Worm (Caenorhabditis elegans): ENCODE results near the gene cyp-29A2.
A peak's percentile ranks its signal among the peaks of the same experiment; 100 is the strongest.

Gene cyp-29A2

DNA sequence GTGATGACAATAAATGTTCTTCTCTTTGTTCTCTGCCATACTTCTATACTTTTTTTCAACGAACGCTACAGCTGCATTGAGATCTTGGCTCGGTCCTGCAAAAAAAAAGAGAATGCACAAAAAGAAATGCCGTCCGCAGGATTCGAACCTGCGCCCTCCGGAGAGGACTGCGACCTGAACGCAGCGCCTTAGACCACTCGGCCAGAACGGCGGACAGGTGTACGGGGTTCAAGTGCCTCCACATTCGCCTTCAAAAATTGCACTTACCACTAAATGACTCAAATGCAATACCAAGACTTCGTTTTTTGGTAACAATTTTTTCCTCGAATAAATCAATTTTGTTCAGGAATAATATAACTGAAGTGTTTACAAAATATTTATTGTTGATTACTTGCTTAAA is 42.7 kb upstream of the cyp-29A2 start (continued):
- TF ChIP-seq mep-1 (tag; optimal IDR thresholded peaks at IDR 0.05) (peak; percentile 39), T20F7.1 (GFP tag; optimal IDR thresholded peaks at IDR 0.05) (no peak), tra-1 (GFP tag; IDR thresholded peaks at IDR 0.05) (0 out of 2 replicates have a peak, but pooled peaks have one; percentile 39), saeg-2 (GFP tag; IDR thresholded peaks at IDR 0.05) (no peak), mes-2 (tag; optimal IDR thresholded peaks at IDR 0.05; ENCODE audit: poor library complexity, severe bottlenecking) (peak; percentile 59), madf-5 (GFP tag; IDR thresholded peaks at IDR 0.05) (no peak), F10B5.3 (tag; optimal IDR thresholded peaks at IDR 0.05) (no peak), ceh-32 (tag; optimal IDR thresholded peaks at IDR 0.05; ENCODE audit: poor library complexity) (no peak), dmd-6 (GFP tag; IDR thresholded peaks at IDR 0.05) (peak; percentile 40), F37D6.2 (tag; optimal IDR thresholded peaks at IDR 0.05) (no peak), nhr-25 (tag; optimal IDR thresholded peaks at IDR 0.05; ENCODE audit: borderline replicate concordance, insufficient read depth) (no peak), rbr-2 (tag; optimal IDR thresholded peaks at IDR 0.05) (no peak), php-3 (GFP tag; IDR thresholded peaks at IDR 0.05) (no peak), nhr-48 (tag; optimal IDR thresholded peaks at IDR 0.05) (no peak), zfp-2 (tag; optimal IDR thresholded peaks at IDR 0.05) (no peak), lir-3 (tag; optimal IDR thresholded peaks at IDR 0.05) (no peak), T26A8.4 (GFP tag; IDR thresholded peaks at IDR 0.05) (0 out of 2 replicates have a peak, but pooled peaks have one; percentile 26), duxl-1 (tag; optimal IDR thresholded peaks at IDR 0.05; ENCODE audit: poor library complexity) (peak; percentile 44), ceh-28 (tag; optimal IDR thresholded peaks at IDR 0.05) (no peak), egl-43 (GFP tag; IDR thresholded peaks at IDR 0.05) (peak; percentile 73; the same call in 1 of the 2 replicates), zip-11 (GFP tag; IDR thresholded peaks at IDR 0.05) (no peak), hmg-1.1 (GFP tag; IDR thresholded peaks at IDR 0.05) (peak; percentile 62), attf-4 (tag; optimal IDR thresholded peaks at IDR 0.05) (no peak), zfp-3 (GFP tag; conservative IDR thresholded peaks at IDR 0.05) (no peak), nhr-28 (tag; optimal IDR thresholded peaks at IDR 0.05) (no peak), snpc-1.2 (GFP tag; IDR thresholded peaks at IDR 0.05) (no peak), cey-2 (tag; optimal IDR thresholded peaks at IDR 0.05; ENCODE audit: borderline replicate concordance, insufficient read depth) (no peak), snpc-4 (tag; optimal IDR thresholded peaks at IDR 0.05) (peak; percentile 84), dve-1 (tag; optimal IDR thresholded peaks at IDR 0.05; ENCODE audit: insufficient read depth) (no peak), dmd-8 (GFP tag; IDR thresholded peaks at IDR 0.05) (0 out of 2 replicates have a peak, but pooled peaks have one; percentile 9), Y105C5A.15 (GFP tag; IDR thresholded peaks at IDR 0.05) (0 out of 2 replicates have a peak, but pooled peaks have one; percentile 28), unc-62 (GFP tag; optimal IDR thresholded peaks at IDR 0.05 in 1 of 2) (peak in 1 of 2 experiments; percentile 95), unc-62 (tag; optimal IDR thresholded peaks at IDR 0.05) (no peak), nhr-41 (GFP tag; IDR thresholded peaks at IDR 0.05) (no peak), nhr-10 (tag; optimal IDR thresholded peaks at IDR 0.05) (no peak), mdl-1 (tag; optimal IDR thresholded peaks at IDR 0.05) (no peak), nhr-42 (GFP tag; IDR thresholded peaks at IDR 0.05) (no peak), ztf-11 (tag; optimal IDR thresholded peaks at IDR 0.05) (no peak), daf-8 (GFP tag; IDR thresholded peaks at IDR 0.05) (no peak), unc-39 (tag; optimal IDR thresholded peaks at IDR 0.05) (no peak), tag-97 (GFP tag; IDR thresholded peaks at IDR 0.05) (no peak), F44E2.7 (GFP tag; IDR thresholded peaks at IDR 0.05) (no peak), hif-1 (tag; optimal IDR thresholded peaks at IDR 0.05) (peak in 1 of 2 experiments; percentile 11), lin-38 (GFP tag; IDR thresholded peaks at IDR 0.05) (no peak; the same call in 1 of the 2 replicates), nhr-6 (tag; optimal IDR thresholded peaks at IDR 0.05) (no peak), lin-29 (GFP tag; IDR thresholded peaks at IDR 0.05) (no peak), mxl-2 (GFP tag; conservative IDR thresholded peaks at IDR 0.05) (no peak), arid-1 (GFP tag; conservative IDR thresholded peaks at IDR 0.05) (no peak), F49E8.2 (tag; optimal IDR thresholded peaks at IDR 0.05; ENCODE audit: borderline replicate concordance) (no peak), zip-2 (tag; optimal IDR thresholded peaks at IDR 0.05) (no peak), nhr-76 (tag; optimal IDR thresholded peaks at IDR 0.05) (no peak)
